Fruit fly (Drosophila melanogaster) whole organism, embryonic: Measurements from ENCODE around the gene CG14642.

Experiments
- Bteb2 ChIP-seq: fragments of 200-800 bp; sonication (Bioruptor generic); optimal IDR thresholded peaks from 2 replicates; lab custom pipeline; 2016; ENCODE audit warnings: missing biosample characterization, missing genetic modification characterization
- CG10209 ChIP-seq: fragments of 200-800 bp; sonication (Bioruptor generic); optimal IDR thresholded peaks from 3 replicates; lab custom pipeline; 2017; ENCODE audit warnings: missing biosample characterization, mild to moderate bottlenecking, missing genetic modification characterization, missing genetic modification reagents
- CG10321 ChIP-seq: fragments of 200-800 bp; sonication (Bioruptor generic); IDR thresholded peaks from 2 replicates; pipeline ENCODE4 v1.3.6; 2022; ENCODE audit warnings: missing biosample characterization, missing genetic modification characterization
- CG10366 ChIP-seq: fragments of 200-800 bp; sonication (Bioruptor generic); IDR thresholded peaks from 2 replicates; pipeline ENCODE4 v1.3.6; 2022; ENCODE audit warnings: missing biosample characterization, missing genetic modification characterization
- CG11504 ChIP-seq: fragments of 200-800 bp; sonication (Bioruptor generic); optimal IDR thresholded peaks from 3 replicates; lab custom pipeline; 2019; ENCODE audit warnings: missing biosample characterization, mild to moderate bottlenecking, missing genetic modification characterization, moderate library complexity
- CG14710 ChIP-seq: fragments of 200-800 bp; sonication (Bioruptor generic); optimal IDR thresholded peaks from 3 replicates; lab custom pipeline; 2019; ENCODE audit warnings: missing biosample characterization, mild to moderate bottlenecking, missing genetic modification characterization, moderate library complexity
- CG14965 ChIP-seq: fragments of 200-800 bp; sonication (Bioruptor generic); optimal IDR thresholded peaks from 2 replicates; lab custom pipeline; 2016; ENCODE audit warnings: missing biosample characterization, missing genetic modification characterization, borderline replicate concordance
- CG15601 ChIP-seq: fragments of 200-800 bp; sonication (Bioruptor generic); optimal IDR thresholded peaks from 3 replicates; lab custom pipeline; 2019; ENCODE audit warnings: missing biosample characterization, mild to moderate bottlenecking, missing genetic modification characterization, moderate library complexity
- CG1647 ChIP-seq: fragments of 200-800 bp; sonication (Bioruptor generic); optimal IDR thresholded peaks from 3 replicates; lab custom pipeline; 2016; ENCODE audit warnings: missing biosample characterization, missing genetic modification characterization
- CG16863 ChIP-seq: fragments of 200-800 bp; sonication (Bioruptor generic); optimal IDR thresholded peaks from 3 replicates; lab custom pipeline; 2016; ENCODE audit warnings: missing biosample characterization, missing genetic modification characterization
- CG17912 ChIP-seq: fragments of 200-800 bp; sonication (Bioruptor generic); optimal IDR thresholded peaks from 2 replicates; lab custom pipeline; 2018; ENCODE audit warnings: missing biosample characterization, mild to moderate bottlenecking, missing genetic modification characterization
- CG1792 ChIP-seq: fragments of 200-800 bp; sonication (Bioruptor generic); optimal IDR thresholded peaks from 2 replicates; lab custom pipeline; 2016; ENCODE audit warnings: missing biosample characterization, missing genetic modification characterization
- CG18262 ChIP-seq: fragments of 200-800 bp; optimal IDR thresholded peaks from 3 replicates; lab custom pipeline; 2019; ENCODE audit warnings: missing biosample characterization, mild to moderate bottlenecking, missing genetic modification characterization, moderate library complexity
- CG2120 ChIP-seq: fragments of 200-800 bp; sonication (Bioruptor generic); optimal IDR thresholded peaks from 3 replicates; lab custom pipeline; 2016; ENCODE audit warnings: missing biosample characterization, missing genetic modification characterization
- CG2712 ChIP-seq: fragments of 200-800 bp; optimal IDR thresholded peaks from 3 replicates; lab custom pipeline; 2019; ENCODE audit warnings: missing biosample characterization, mild to moderate bottlenecking, missing genetic modification characterization, moderate library complexity
- CG3065 ChIP-seq: fragments of 200-800 bp; sonication (Bioruptor generic); optimal IDR thresholded peaks from 2 replicates; lab custom pipeline; 2016; ENCODE audit warnings: missing biosample characterization, missing genetic modification characterization
- CG34224 ChIP-seq: fragments of 200-800 bp; sonication (Bioruptor generic); IDR thresholded peaks from 3 replicates; pipeline ENCODE4 v1.3.6; 2022; ENCODE audit warnings: missing biosample characterization, missing genetic modification characterization; ENCODE audit not compliant: partially characterized antibody
- CG4282 ChIP-seq: fragments of 200-800 bp; sonication (Bioruptor generic); optimal IDR thresholded peaks from 2 replicates; lab custom pipeline; 2016; ENCODE audit warnings: missing biosample characterization, missing genetic modification characterization
- CG5245 ChIP-seq: fragments of 200-800 bp; sonication (Bioruptor generic); optimal IDR thresholded peaks from 3 replicates; lab custom pipeline; 2016; ENCODE audit warnings: missing biosample characterization, missing genetic modification characterization
- CG6813 ChIP-seq: fragments of 200-800 bp; sonication (Bioruptor generic); optimal IDR thresholded peaks from 2 replicates; lab custom pipeline; 2017; ENCODE audit warnings: missing biosample characterization, missing genetic modification characterization, mild to moderate bottlenecking, moderate library complexity, missing genetic modification reagents
- CG7372 ChIP-seq: fragments of 200-800 bp; sonication (Bioruptor generic); IDR thresholded peaks from 2 replicates; pipeline ENCODE4 v1.3.6; 2022; ENCODE audit warnings: missing biosample characterization, missing genetic modification characterization
- CG7987 ChIP-seq: fragments of 200-800 bp; sonication (Bioruptor generic); optimal IDR thresholded peaks from 2 replicates; lab custom pipeline; 2018; ENCODE audit warnings: missing biosample characterization, mild to moderate bottlenecking, missing genetic modification characterization, moderate library complexity
- CG9609 ChIP-seq: fragments of 200-800 bp; sonication (Bioruptor generic); optimal IDR thresholded peaks from 3 replicates; lab custom pipeline; 2016; ENCODE audit warnings: missing biosample characterization, missing genetic modification characterization
- Dad ChIP-seq: fragments of 200-800 bp; sonication (Bioruptor generic); optimal IDR thresholded peaks from 3 replicates; lab custom pipeline; 2016; ENCODE audit warnings: missing biosample characterization, missing genetic modification characterization
- Dek ChIP-seq: fragments of 200-800 bp; sonication (Bioruptor generic); optimal IDR thresholded peaks from 3 replicates; lab custom pipeline; 2019; ENCODE audit warnings: missing biosample characterization, mild to moderate bottlenecking, missing genetic modification characterization, moderate library complexity
- Eip74EF ChIP-seq, 2 experiments: fragments of 200-800 bp in 1 of 2; fragments of >200 bp in 1 of 2; sonication (Bioruptor generic) in 1 of 2; optimal IDR thresholded peaks; 2 replicates each; lab custom pipeline; 2017 to 2019; ENCODE audit warnings: missing biosample characterization in 2 of 2, missing genetic modification characterization in 2 of 2, mild to moderate bottlenecking in 1 of 2, moderate library complexity in 1 of 2
- HmgD ChIP-seq: fragments of 200-800 bp; sonication (Bioruptor generic); optimal IDR thresholded peaks from 3 replicates; lab custom pipeline; 2016; ENCODE audit warnings: missing biosample characterization, missing genetic modification characterization
- Jarid2 ChIP-seq: fragments of 200-800 bp; sonication (Bioruptor generic); optimal IDR thresholded peaks from 3 replicates; lab custom pipeline; 2017; ENCODE audit warnings: mild to moderate bottlenecking, missing biosample characterization, missing genetic modification reagents, missing genetic modification characterization
- Neu2 ChIP-seq: fragments of 200-800 bp; sonication (Bioruptor generic); optimal IDR thresholded peaks from 3 replicates; lab custom pipeline; 2016; ENCODE audit warnings: missing biosample characterization, missing genetic modification characterization, borderline replicate concordance
- Scr ChIP-seq: fragments of 200-800 bp; sonication (Bioruptor generic); IDR thresholded peaks from 2 replicates; pipeline ENCODE4 v1.3.6; 2022; ENCODE audit warnings: missing biosample characterization, missing genetic modification characterization; ENCODE audit not compliant: partially characterized antibody
- Tbp ChIP-seq: fragments of >200 bp; optimal IDR thresholded peaks from 2 replicates; lab custom pipeline; 2018; ENCODE audit warnings: missing biosample characterization, missing genetic modification characterization
- Trl ChIP-seq, 3 experiments: fragments of >200 bp in 2 of 3; fragments of 200-800 bp in 1 of 3; sonication (Bioruptor generic) in 1 of 3; optimal IDR thresholded peaks; 2 replicates in 1 of 3; 3 replicates in 2 of 3; lab custom pipeline; 2016 to 2017; ENCODE audit warnings: missing biosample characterization in 1 of 3, missing genetic modification characterization in 1 of 3
- aop ChIP-seq: fragments of 200-800 bp; sonication (Bioruptor generic); IDR thresholded peaks from 2 replicates; pipeline ENCODE4 v1.3.6; 2022; ENCODE audit warnings: missing biosample characterization, missing genetic modification characterization
- bowl ChIP-seq: fragments of 200-800 bp; sonication (Bioruptor generic); IDR thresholded peaks from 2 replicates; pipeline ENCODE4 v1.3.6; 2022; ENCODE audit warnings: missing biosample characterization, missing genetic modification characterization
- cg ChIP-seq: fragments of 200-800 bp; sonication (Bioruptor generic); optimal IDR thresholded peaks from 3 replicates; lab custom pipeline; 2019; ENCODE audit warnings: missing biosample characterization, mild to moderate bottlenecking, missing genetic modification characterization, moderate library complexity
- corto ChIP-seq: fragments of 200-800 bp; sonication (Bioruptor generic); optimal IDR thresholded peaks from 2 replicates; lab custom pipeline; 2016; ENCODE audit warnings: missing biosample characterization, mild to moderate bottlenecking, missing genetic modification characterization, moderate library complexity
- da ChIP-seq: fragments of 200-800 bp; sonication (Bioruptor generic); optimal IDR thresholded peaks from 2 replicates; lab custom pipeline; 2016; ENCODE audit warnings: missing biosample characterization, missing genetic modification characterization
- dati ChIP-seq: fragments of 200-800 bp; sonication (Bioruptor generic); IDR thresholded peaks from 2 replicates; pipeline ENCODE4 v1.3.6; 2022; ENCODE audit warnings: missing biosample characterization, missing genetic modification characterization
- dmrt99B ChIP-seq: fragments of 200-800 bp; sonication (Bioruptor generic); optimal IDR thresholded peaks from 2 replicates; lab custom pipeline; 2018; ENCODE audit warnings: missing biosample characterization, mild to moderate bottlenecking, missing genetic modification characterization, moderate library complexity
- ewg ChIP-seq: fragments of 200-800 bp; sonication (Bioruptor generic); optimal IDR thresholded peaks from 3 replicates; lab custom pipeline; 2017; ENCODE audit warnings: mild to moderate bottlenecking, missing biosample characterization, missing genetic modification reagents, missing genetic modification characterization
- eyg ChIP-seq: fragments of 200-800 bp; sonication (Bioruptor generic); optimal IDR thresholded peaks from 3 replicates; lab custom pipeline; 2016; ENCODE audit warnings: missing biosample characterization, missing genetic modification characterization
- gcm ChIP-seq: fragments of 200-800 bp; sonication (Bioruptor generic); optimal IDR thresholded peaks from 2 replicates; lab custom pipeline; 2019; ENCODE audit warnings: missing biosample characterization, mild to moderate bottlenecking, missing genetic modification characterization, moderate library complexity
- inv ChIP-seq: fragments of 200-800 bp; sonication (Bioruptor generic); IDR thresholded peaks from 2 replicates; pipeline ENCODE4 v1.3.6; 2022; ENCODE audit warnings: missing biosample characterization, missing genetic modification characterization; ENCODE audit not compliant: partially characterized antibody
- knrl ChIP-seq: fragments of 200-800 bp; sonication (Bioruptor generic); IDR thresholded peaks from 3 replicates; pipeline ENCODE4 v1.3.6; 2022; ENCODE audit warnings: missing biosample characterization, missing genetic modification characterization; ENCODE audit not compliant: partially characterized antibody
- lbe ChIP-seq: fragments of 200-800 bp; sonication (Bioruptor generic); optimal IDR thresholded peaks from 2 replicates; lab custom pipeline; 2016; ENCODE audit warnings: missing biosample characterization, mild to moderate bottlenecking, missing genetic modification characterization
- sqz ChIP-seq: fragments of 200-800 bp; sonication (Bioruptor generic); optimal IDR thresholded peaks from 3 replicates; lab custom pipeline; 2018; ENCODE audit warnings: missing biosample characterization, mild to moderate bottlenecking, missing genetic modification characterization
- trem ChIP-seq: fragments of 200-800 bp; optimal IDR thresholded peaks from 3 replicates; lab custom pipeline; 2019; ENCODE audit warnings: missing biosample characterization, mild to moderate bottlenecking, missing genetic modification characterization, moderate library complexity
- zfh1 ChIP-seq: fragments of 200-800 bp; sonication (Bioruptor generic); IDR thresholded peaks from 3 replicates; pipeline ENCODE4 v1.3.6; 2022; ENCODE audit warnings: missing biosample characterization, missing genetic modification characterization

Gene CG14642

dm6 chr3R:4215264-4215993 lies 27.1 kb downstream of the CG14642 start, which contains the start of gene CG14636 (continued):
- peak; percentile 25 for TF ChIP-seq CG5245
- no peak for TF ChIP-seq trem (tag; lab: Kevin White, UChicago)
- TF ChIP-seq CG11504 (tag; lab: Kevin White, UChicago), result peak; percentile 83
- peak; percentile 37 for TF ChIP-seq CG1792 (GFP tag; lab: Kevin White, UChicago)
- TF ChIP-seq zfh1 (GFP tag; lab: Robert Waterston, UW), result peak; percentile 60; the same call in 1 of the 3 replicates
- no peak; the same call in 1 of the 2 replicates for TF ChIP-seq inv (GFP tag; lab: Robert Waterston, UW)
- TF ChIP-seq CG17912 (GFP tag; lab: Kevin White, UChicago), result peak; percentile 21
- no peak for TF ChIP-seq CG3065
- TF ChIP-seq HmgD, result no peak
- TF ChIP-seq knrl (GFP tag; lab: Robert Waterston, UW), result peak; percentile 41; the same call in 2 of the 3 replicates
- no peak for TF ChIP-seq Scr (GFP tag; lab: Robert Waterston, UW)
- no peak for TF ChIP-seq CG14965
- peak; percentile 60 for TF ChIP-seq CG10366 (GFP tag; lab: Robert Waterston, UW)
- TF ChIP-seq CG34224 (GFP tag; lab: Robert Waterston, UW), result peak; percentile 28; the same call in 1 of the 3 replicates
- TF ChIP-seq CG7987 (GFP tag; lab: Kevin White, UChicago), result no peak
- TF ChIP-seq Eip74EF (GFP tag; optimal IDR thresholded peaks at IDR 0.05; lab: Kevin White, UChicago), result peak in 1 of 2 experiments; percentile 25
- TF ChIP-seq dmrt99B (tag; lab: Kevin White, UChicago), result peak; percentile 82
- peak; percentile 68 for TF ChIP-seq CG4282 (GFP tag; lab: Kevin White, UChicago)
- TF ChIP-seq Dek (tag; lab: Kevin White, UChicago), result peak; percentile 30
- TF ChIP-seq Jarid2, result peak; percentile 30
- TF ChIP-seq bowl (GFP tag; lab: Robert Waterston, UW), result no peak
- TF ChIP-seq CG14710 (tag; lab: Kevin White, UChicago), result no peak
- peak; percentile 4 for TF ChIP-seq Neu2 (GFP tag; lab: Kevin White, UChicago)
- TF ChIP-seq cg (GFP tag; lab: Kevin White, UChicago), result no peak
- peak; percentile 78 for TF ChIP-seq CG9609 (GFP tag; lab: Kevin White, UChicago)
- no peak for TF ChIP-seq CG10321 (GFP tag; lab: Robert Waterston, UW)
- TF ChIP-seq lbe, result no peak
- TF ChIP-seq CG2712 (tag; lab: Kevin White, UChicago), result peak; percentile 43
- TF ChIP-seq CG18262 (tag; lab: Kevin White, UChicago), result peak; percentile 21
- no peak for TF ChIP-seq dati (GFP tag; lab: Robert Waterston, UW)
- no peak for TF ChIP-seq aop (GFP tag; lab: Robert Waterston, UW)
- TF ChIP-seq CG10209 (GFP tag; lab: Kevin White, UChicago), result peak; percentile 67
- TF ChIP-seq Dad (GFP tag; lab: Kevin White, UChicago), result peak; percentile 39
- peak; percentile 77 for TF ChIP-seq CG7372 (GFP tag; lab: Robert Waterston, UW)
- TF ChIP-seq eyg (GFP tag; lab: Kevin White, UChicago), result peak; percentile 20
- TF ChIP-seq da (GFP tag; lab: Kevin White, UChicago), result no peak
- peak; percentile 28 for TF ChIP-seq sqz (GFP tag; lab: Kevin White, UChicago)
- peak; percentile 33 for TF ChIP-seq CG1647 (GFP tag; lab: Kevin White, UChicago)
- peak; percentile 23 for TF ChIP-seq ewg (GFP tag; lab: Kevin White, UChicago)
- TF ChIP-seq CG15601 (tag; lab: Kevin White, UChicago), result no peak
- peak; percentile 46 for TF ChIP-seq CG6813 (GFP tag; lab: Kevin White, UChicago)
- no peak for TF ChIP-seq corto (GFP tag; lab: Kevin White, UChicago)
- peak; percentile 50 for TF ChIP-seq Bteb2 (GFP tag; lab: Kevin White, UChicago)
- TF ChIP-seq CG16863 (GFP tag; lab: Kevin White, UChicago), result peak; percentile 64
- TF ChIP-seq Trl (optimal IDR thresholded peaks at IDR 0.05; lab: Kevin White, UChicago), result no peak
- peak; percentile 71 for TF ChIP-seq Trl (GFP tag; optimal IDR thresholded peaks at IDR 0.05; lab: Kevin White, UChicago)
- peak; percentile 77 for TF ChIP-seq CG2120 (GFP tag; lab: Kevin White, UChicago)
- peak; percentile 12 for TF ChIP-seq gcm (GFP tag; lab: Kevin White, UChicago)
- TF ChIP-seq Tbp (GFP tag; lab: Kevin White, UChicago), result no peak
